Fruit fly (Drosophila melanogaster): ENCODE results near the gene Es2.

dm6 chrX:8496362-8496761 lies 35.1 kb downstream of the Es2 start:
- TF ChIP-seq CG8478 (optimal IDR thresholded peaks at IDR 0.05), result no peak
- no peak for TF ChIP-seq CTCF (optimal IDR thresholded peaks at IDR 0.05)
